Worm (Caenorhabditis elegans): Measurements from ENCODE around the gene fbxb-77.

DNA sequence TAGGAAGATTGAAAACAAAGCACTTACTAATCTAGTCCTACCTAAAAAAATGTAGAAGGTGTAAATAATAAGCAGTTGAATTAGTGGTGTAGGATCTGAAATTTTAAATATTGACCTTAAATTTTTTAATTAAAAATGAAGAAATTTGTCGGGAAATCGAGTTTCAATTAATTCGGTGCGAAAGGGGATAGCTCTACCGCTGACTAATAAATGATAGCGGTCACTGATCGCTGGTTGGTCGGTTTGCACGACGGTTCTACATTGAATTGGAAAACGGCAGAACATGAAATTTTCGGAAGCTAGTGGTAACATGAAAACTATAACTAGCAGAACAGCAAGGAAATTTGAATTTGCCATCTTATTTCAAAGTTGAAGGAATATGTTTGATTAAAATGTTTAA is 24.2 kb upstream of the fbxb-77 start, which contains the start of gene set-15:
- TF ChIP-seq fkh-10 (GFP tag; optimal IDR thresholded peaks at IDR 0.05) = no peak
- no peak for TF ChIP-seq unc-39 (tag; optimal IDR thresholded peaks at IDR 0.05)
- TF ChIP-seq ceh-82 (tag; optimal IDR thresholded peaks at IDR 0.05) = no peak
- TF ChIP-seq daf-12 (tag; optimal IDR thresholded peaks at IDR 0.05) = no peak
- no peak for TF ChIP-seq nhr-25 (tag; optimal IDR thresholded peaks at IDR 0.05)
- no peak for TF ChIP-seq aly-2 (tag; optimal IDR thresholded peaks at IDR 0.05)
- no peak for TF ChIP-seq elt-1 (tag; optimal IDR thresholded peaks at IDR 0.05)
- no peak for TF ChIP-seq egl-27 (tag; optimal IDR thresholded peaks at IDR 0.05)
- no peak for TF ChIP-seq nhr-11 (tag; optimal IDR thresholded peaks at IDR 0.05)
- TF ChIP-seq jun-1 (tag; optimal IDR thresholded peaks at IDR 0.05) = no peak
- TF ChIP-seq egl-5 (tag; optimal IDR thresholded peaks at IDR 0.05) = no peak
- no peak for TF ChIP-seq nhr-237 (tag; optimal IDR thresholded peaks at IDR 0.05)
- no peak for TF ChIP-seq ztf-11 (tag; optimal IDR thresholded peaks at IDR 0.05)
- TF ChIP-seq snpc-4 (tag; optimal IDR thresholded peaks at IDR 0.05) = no peak
